Worm (Caenorhabditis elegans) whole organism, late embryonic: ENCODE results near the gene nlp-25.

Source experiments
- C38D4.7 ChIP-seq: fragments of 200-800 bp; sonication (Bioruptor generic); optimal IDR thresholded peaks from 2 replicates; lab custom pipeline; 2018; ENCODE audit warnings: mild to moderate bottlenecking, missing genetic modification characterization, moderate library complexity, missing compliant biosample characterization
- K02D7.2 ChIP-seq: sonication (generic microtip); optimal IDR thresholded peaks from 2 replicates; lab custom pipeline; 2017; ENCODE audit warnings: mild to moderate bottlenecking, missing genetic modification characterization, missing compliant biosample characterization
- K09A11.1 ChIP-seq: sonication (generic microtip); optimal IDR thresholded peaks from 2 replicates; lab custom pipeline; 2017; ENCODE audit warnings: antibody characterized with exemption, mild to moderate bottlenecking, missing genetic modification characterization, missing compliant biosample characterization; ENCODE audit not compliant: insufficient read depth
- ahr-1 ChIP-seq: sonication (generic microtip); optimal IDR thresholded peaks from 2 replicates; lab custom pipeline; 2016; ENCODE audit warnings: missing genetic modification characterization, missing compliant biosample characterization
- ama-1 ChIP-seq: fragments of 150-350 bp; optimal IDR thresholded peaks from 2 replicates; lab custom pipeline; 2014
- ceh-14 ChIP-seq: sonication (generic microtip); optimal IDR thresholded peaks from 2 replicates; lab custom pipeline; 2016; ENCODE audit warnings: missing genotype, missing genetic modification characterization, missing compliant biosample characterization
- ceh-2 ChIP-seq: sonication (generic microtip); optimal IDR thresholded peaks from 2 replicates; lab custom pipeline; 2016; ENCODE audit warnings: missing genotype, missing genetic modification characterization, missing compliant biosample characterization
- ceh-31 ChIP-seq: sonication (generic microtip); optimal IDR thresholded peaks from 2 replicates; lab custom pipeline; 2016; ENCODE audit warnings: missing genetic modification characterization, missing compliant biosample characterization
- ceh-45 ChIP-seq: fragments of 200-800 bp; sonication (Bioruptor generic); IDR thresholded peaks from 2 replicates; pipeline ENCODE4 v1.3.6; 2022; ENCODE audit warnings: missing genetic modification reagents, missing genetic modification characterization, missing compliant biosample characterization
- ceh-48 ChIP-seq: sonication (generic microtip); optimal IDR thresholded peaks from 2 replicates; lab custom pipeline; 2016; ENCODE audit warnings: missing genetic modification characterization, inconsistent platforms, missing compliant biosample characterization
- ceh-6 ChIP-seq: fragments of 200-800 bp; sonication (Bioruptor generic); optimal IDR thresholded peaks from 2 replicates; lab custom pipeline; 2018; ENCODE audit warnings: mild to moderate bottlenecking, missing genetic modification characterization, missing compliant biosample characterization
- ceh-9 ChIP-seq: sonication (generic microtip); optimal IDR thresholded peaks from 2 replicates; lab custom pipeline; 2016; ENCODE audit warnings: mild to moderate bottlenecking, missing genetic modification characterization, inconsistent platforms, missing compliant biosample characterization
- elt-2 ChIP-seq: sonication (generic microtip); optimal IDR thresholded peaks from 2 replicates; lab custom pipeline; 2016; ENCODE audit warnings: missing genetic modification reagents, missing genetic modification characterization, missing compliant biosample characterization
- elt-4 ChIP-seq: sonication (generic microtip); optimal IDR thresholded peaks from 2 replicates; lab custom pipeline; 2016; ENCODE audit warnings: missing genetic modification characterization, missing compliant biosample characterization
- ets-4 ChIP-seq: sonication (generic microtip); optimal IDR thresholded peaks from 2 replicates; lab custom pipeline; 2016; ENCODE audit warnings: missing genetic modification characterization, missing compliant biosample characterization
- eyg-1 ChIP-seq: sonication (generic microtip); optimal IDR thresholded peaks from 2 replicates; lab custom pipeline; 2016; ENCODE audit warnings: missing genotype, missing genetic modification characterization, missing compliant biosample characterization
- fkh-10 ChIP-seq: fragments of 150-350 bp; optimal IDR thresholded peaks from 2 replicates; lab custom pipeline; 2014; ENCODE audit warnings: missing biosample characterization, missing genetic modification reagents, missing genetic modification characterization
- fkh-6 ChIP-seq: sonication (generic microtip); optimal IDR thresholded peaks from 2 replicates; lab custom pipeline; 2016; ENCODE audit warnings: missing genetic modification characterization, missing compliant biosample characterization
- gmeb-2 ChIP-seq: sonication (generic microtip); optimal IDR thresholded peaks from 2 replicates; lab custom pipeline; 2016; ENCODE audit warnings: missing genetic modification characterization, inconsistent platforms, missing compliant biosample characterization
- hlh-30 ChIP-seq: sonication (generic microtip); optimal IDR thresholded peaks from 2 replicates; lab custom pipeline; 2017; ENCODE audit warnings: antibody characterized with exemption, missing genetic modification characterization, missing compliant biosample characterization; ENCODE audit not compliant: insufficient read depth
- hlh-6 ChIP-seq: sonication (generic microtip); optimal IDR thresholded peaks from 2 replicates; lab custom pipeline; 2016; ENCODE audit warnings: missing genotype, missing genetic modification characterization, missing compliant biosample characterization
- madf-2 ChIP-seq: sonication (generic microtip); optimal IDR thresholded peaks from 2 replicates; lab custom pipeline; 2017; ENCODE audit warnings: missing genetic modification characterization, missing compliant biosample characterization
- nhr-11 ChIP-seq: fragments of 150-350 bp; optimal IDR thresholded peaks from 2 replicates; lab custom pipeline; 2014; ENCODE audit warnings: missing biosample characterization, missing genetic modification characterization
- odd-2 ChIP-seq: sonication (generic microtip); optimal IDR thresholded peaks from 2 replicates; lab custom pipeline; 2017; ENCODE audit warnings: antibody characterized with exemption, mild to moderate bottlenecking, missing genetic modification characterization, missing compliant biosample characterization
- pax-1 ChIP-seq: fragments of 150-350 bp; optimal IDR thresholded peaks from 2 replicates; lab custom pipeline; 2014; ENCODE audit warnings: missing biosample characterization, missing genetic modification characterization
- pha-2 ChIP-seq: sonication (generic microtip); optimal IDR thresholded peaks from 2 replicates; lab custom pipeline; 2017; ENCODE audit warnings: mild to moderate bottlenecking, missing genetic modification characterization, missing compliant biosample characterization
- pha-4 ChIP-seq: fragments of 150-350 bp; optimal IDR thresholded peaks from 2 replicates; lab custom pipeline; 2018; ENCODE audit warnings: missing biosample characterization, missing genetic modification reagents, missing genetic modification characterization
- pros-1 ChIP-seq: fragments of 150-350 bp; optimal IDR thresholded peaks from 2 replicates; lab custom pipeline; 2014; ENCODE audit warnings: missing biosample characterization, missing genetic modification reagents, missing genetic modification characterization
- ref-2 ChIP-seq: sonication (generic microtip); optimal IDR thresholded peaks from 2 replicates; lab custom pipeline; 2016; ENCODE audit warnings: missing genetic modification characterization, missing compliant biosample characterization
- rnt-1 ChIP-seq: sonication (generic microtip); optimal IDR thresholded peaks from 2 replicates; lab custom pipeline; 2016; ENCODE audit warnings: missing genetic modification characterization, missing compliant biosample characterization
- sox-2 ChIP-seq: fragments of 200-800 bp; sonication (Bioruptor generic); IDR thresholded peaks from 2 replicates; pipeline ENCODE4 v1.3.6; 2022; ENCODE audit warnings: missing genetic modification reagents, missing genetic modification characterization, missing compliant biosample characterization
- sox-4 ChIP-seq: sonication (generic microtip); optimal IDR thresholded peaks from 2 replicates; lab custom pipeline; 2017; ENCODE audit warnings: mild to moderate bottlenecking, missing genetic modification characterization, inconsistent platforms, missing compliant biosample characterization
- syd-9 ChIP-seq: sonication (generic microtip); optimal IDR thresholded peaks from 2 replicates; lab custom pipeline; 2016; ENCODE audit warnings: mild to moderate bottlenecking, missing genetic modification characterization, moderate library complexity, missing compliant biosample characterization
- tbx-7 ChIP-seq: sonication (generic microtip); optimal IDR thresholded peaks from 2 replicates; lab custom pipeline; 2016; ENCODE audit warnings: missing genotype, missing genetic modification characterization, missing compliant biosample characterization
- ttx-3 ChIP-seq: sonication (generic microtip); optimal IDR thresholded peaks from 2 replicates; lab custom pipeline; 2016; ENCODE audit warnings: missing genetic modification reagents, missing genetic modification characterization, missing compliant biosample characterization
- unc-55 ChIP-seq: sonication (generic microtip); optimal IDR thresholded peaks from 2 replicates; lab custom pipeline; 2017; ENCODE audit warnings: missing biosample characterization, missing genetic modification reagents, missing genetic modification characterization
- ztf-16 ChIP-seq: sonication (generic microtip); optimal IDR thresholded peaks from 2 replicates; lab custom pipeline; 2017; ENCODE audit warnings: missing genetic modification characterization, missing compliant biosample characterization

The nlp-25 gene

DNA sequence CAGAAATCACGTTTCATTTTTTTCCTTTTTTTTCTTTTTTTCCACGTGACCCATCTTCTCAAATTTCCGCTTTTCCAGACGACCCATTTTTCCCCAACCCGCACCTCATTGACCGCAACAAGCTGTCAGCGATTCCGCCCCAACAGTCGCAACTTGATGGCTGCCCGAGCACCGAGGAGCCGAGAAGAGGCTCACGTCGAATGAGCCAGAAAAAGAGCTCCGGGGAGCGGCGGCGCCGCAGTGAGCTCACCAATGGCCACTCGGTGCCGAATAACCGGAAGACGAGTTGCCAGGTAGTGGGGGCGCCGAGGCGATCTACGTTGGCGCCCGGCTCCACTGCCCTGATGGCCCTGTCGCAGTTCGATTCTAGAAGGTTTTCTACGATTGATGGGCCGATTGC is 15.2 kb upstream of the nlp-25 start:
- TF ChIP-seq fkh-6 (tag; lab: Kevin White, UChicago) (no peak), elt-4 (tag; lab: Kevin White, UChicago) (peak; percentile 79), hlh-6 (tag; lab: Kevin White, UChicago) (peak; percentile 8)
- TF ChIP-seq, all 69 proteins: peak for 2

DNA sequence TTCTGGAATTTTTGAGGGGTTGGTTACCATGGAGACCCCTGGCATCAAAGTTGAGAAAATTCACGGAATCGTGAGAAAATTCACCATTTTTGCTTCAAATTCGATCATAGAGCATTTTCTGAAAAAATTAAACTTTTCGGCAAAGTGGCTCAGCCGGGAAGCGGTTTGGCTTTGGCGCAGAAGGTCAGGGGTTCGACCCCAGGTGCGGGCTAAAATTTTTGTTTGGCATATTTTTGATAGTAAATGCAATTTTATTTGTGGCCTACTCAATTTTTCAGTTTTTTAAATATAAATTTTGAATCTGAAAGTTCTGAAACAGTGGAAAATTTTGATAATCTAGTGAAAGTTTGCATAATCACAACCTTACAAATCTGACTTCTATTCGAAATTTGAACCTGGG is 6.9 kb upstream of the nlp-25 start:
- TF ChIP-seq odd-2 (no peak), ztf-16 (no peak), ceh-45 (GFP tag; lab: Robert Waterston, UW) (no peak), pax-1 (tag; lab: Kevin White, UChicago) (no peak), gmeb-2 (tag; lab: Kevin White, UChicago) (no peak), sox-4 (tag; lab: Kevin White, UChicago) (no peak), pha-2 (tag; lab: Kevin White, UChicago) (no peak), fkh-10 (GFP tag; lab: Kevin White, UChicago) (no peak), ceh-31 (no peak), C38D4.7 (GFP tag; lab: Kevin White, UChicago) (no peak), ttx-3 (tag; lab: Kevin White, UChicago) (no peak), ceh-9 (tag; lab: Kevin White, UChicago) (no peak), tbx-7 (no peak), hlh-30 (tag; lab: Kevin White, UChicago) (no peak), K09A11.1 (tag; lab: Kevin White, UChicago) (no peak)
- TF ChIP-seq, all 69 proteins: peak for 0

- TF ChIP-seq nhr-11 (tag; lab: Kevin White, UChicago) (no peak), ceh-9 (tag; lab: Kevin White, UChicago) (no peak), pros-1 (tag; lab: Kevin White, UChicago) (no peak), pax-1 (tag; lab: Kevin White, UChicago) (no peak), unc-55 (no peak), ref-2 (no peak)
These were observed 565 bp upstream of the nlp-25 start for ce11 chrV:19605415-19605814.

DNA sequence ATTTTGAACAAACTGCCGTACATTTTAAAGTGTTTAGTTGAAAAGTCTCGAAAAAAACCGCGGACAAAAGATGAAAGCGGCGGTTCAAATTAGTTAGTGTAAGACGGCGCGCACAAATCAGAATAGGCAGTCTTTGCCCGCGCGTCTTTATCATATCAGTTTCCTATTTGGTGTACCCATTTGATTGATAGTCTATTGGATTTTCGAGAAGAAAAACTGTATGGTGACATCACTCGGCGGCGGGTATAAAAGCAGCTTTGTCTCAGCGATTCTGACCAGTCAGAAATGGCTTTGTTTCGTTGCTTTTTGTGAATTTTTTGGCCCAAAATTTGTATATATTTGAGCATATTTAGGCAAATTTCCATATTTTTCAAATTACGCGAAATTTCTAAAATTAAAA is 2.7 kb downstream of the nlp-25 start:
- TF ChIP-seq ahr-1 (no peak), pha-4 (no peak), sox-2 (GFP tag; lab: Robert Waterston, UW) (no peak), elt-2 (tag; lab: Kevin White, UChicago) (no peak), fkh-10 (GFP tag; lab: Kevin White, UChicago) (no peak), ceh-14 (no peak), hlh-6 (tag; lab: Kevin White, UChicago) (no peak), ceh-2 (tag; lab: Kevin White, UChicago) (no peak), syd-9 (tag; lab: Kevin White, UChicago) (no peak), madf-2 (tag; lab: Kevin White, UChicago) (no peak)

ce11 chrV:19609194-19609593 is 3.2 kb downstream of the nlp-25 start, which contains the start of gene grsp-1:
Gene grsp-1, plus strand, starts transcription at chrV:19609494.
- TF ChIP-seq odd-2 (no peak), elt-4 (tag; lab: Kevin White, UChicago) (no peak), ceh-45 (GFP tag; lab: Robert Waterston, UW) (no peak), sox-4 (tag; lab: Kevin White, UChicago) (no peak), ama-1 (lab: Kevin White, UChicago) (no peak), rnt-1 (no peak), K02D7.2 (tag; lab: Kevin White, UChicago) (no peak), ets-4 (tag; lab: Kevin White, UChicago) (no peak), pha-2 (tag; lab: Kevin White, UChicago) (no peak), eyg-1 (no peak), ceh-48 (tag; lab: Kevin White, UChicago) (no peak), fkh-6 (tag; lab: Kevin White, UChicago) (no peak), ceh-6 (GFP tag; lab: Kevin White, UChicago) (no peak)
- TF ChIP-seq, all 69 proteins: peak for 0
